Worm (Caenorhabditis elegans) whole organism, L2 larva: Measurements from ENCODE around the gene D2096.5.

Experiments used
- C34F6.9 ChIP-seq: fragments of 150-350 bp; optimal IDR thresholded peaks from 2 replicates; lab custom pipeline; 2014; ENCODE audit warnings: missing biosample characterization, missing genetic modification characterization
- F13H6.1 ChIP-seq: sonication (generic microtip); optimal IDR thresholded peaks from 2 replicates; lab custom pipeline; 2016; ENCODE audit warnings: missing genetic modification characterization, missing compliant biosample characterization
- R02D3.7 ChIP-seq: fragments of 150-350 bp; optimal IDR thresholded peaks from 2 replicates; lab custom pipeline; 2014; ENCODE audit warnings: missing biosample characterization, missing genetic modification characterization
- Y55F3AM.14 ChIP-seq: fragments of 200-800 bp; sonication (Bioruptor generic); optimal IDR thresholded peaks from 2 replicates; lab custom pipeline; 2018; ENCODE audit warnings: mild to moderate bottlenecking, missing genetic modification characterization, missing compliant biosample characterization
- ZK546.5 ChIP-seq: sonication (generic microtip); optimal IDR thresholded peaks from 2 replicates; lab custom pipeline; 2017; ENCODE audit warnings: missing biosample characterization, missing genetic modification characterization
- alr-1 ChIP-seq: fragments of 150-350 bp; optimal IDR thresholded peaks from 2 replicates; lab custom pipeline; 2014; ENCODE audit warnings: missing biosample characterization, missing genetic modification characterization
- aly-2 ChIP-seq: fragments of 150-350 bp; optimal IDR thresholded peaks from 2 replicates; lab custom pipeline; 2014; ENCODE audit warnings: missing biosample characterization, missing genetic modification characterization
- ama-1 ChIP-seq: fragments of 150-350 bp; optimal IDR thresholded peaks from 2 replicates; lab custom pipeline; 2018; ENCODE audit warnings: inconsistent platforms
- blmp-1 ChIP-seq: sonication (generic microtip); optimal IDR thresholded peaks from 2 replicates; lab custom pipeline; 2017; ENCODE audit warnings: missing genetic modification characterization, mild to moderate bottlenecking, missing compliant biosample characterization, antibody characterized with exemption, moderate library complexity; ENCODE audit not compliant: insufficient read depth
- ceh-16 ChIP-seq: fragments of 150-350 bp; optimal IDR thresholded peaks from 2 replicates; lab custom pipeline; 2014; ENCODE audit warnings: missing biosample characterization, missing genetic modification characterization
- crh-2 ChIP-seq: sonication (generic microtip); optimal IDR thresholded peaks from 2 replicates; lab custom pipeline; 2017; ENCODE audit warnings: missing biosample characterization, missing genetic modification characterization
- dmd-4 ChIP-seq: sonication (generic microtip); optimal IDR thresholded peaks from 2 replicates; lab custom pipeline; 2017; ENCODE audit warnings: missing biosample characterization, missing genetic modification characterization
- egl-27 ChIP-seq: sonication (generic microtip); optimal IDR thresholded peaks from 3 replicates; lab custom pipeline; 2017; ENCODE audit warnings: missing biosample characterization, missing genetic modification reagents, missing genetic modification characterization
- elt-1 ChIP-seq: fragments of 150-350 bp; optimal IDR thresholded peaks from 2 replicates; lab custom pipeline; 2014; ENCODE audit warnings: missing biosample characterization, missing genetic modification characterization
- elt-3 ChIP-seq: sonication (generic microtip); optimal IDR thresholded peaks from 2 replicates; lab custom pipeline; 2017; ENCODE audit warnings: missing biosample characterization, missing genetic modification characterization
- fos-1 ChIP-seq: fragments of 150-350 bp; optimal IDR thresholded peaks from 2 replicates; lab custom pipeline; 2014; ENCODE audit warnings: missing biosample characterization, missing genetic modification characterization
- gmeb-1 ChIP-seq: fragments of 150-350 bp; optimal IDR thresholded peaks from 2 replicates; lab custom pipeline; 2014; ENCODE audit warnings: missing biosample characterization, missing genetic modification characterization
- lin-13 ChIP-seq: fragments of 150-350 bp; optimal IDR thresholded peaks from 2 replicates; lab custom pipeline; 2014; ENCODE audit warnings: missing biosample characterization, missing genetic modification reagents, missing genetic modification characterization
- lin-39 ChIP-seq: fragments of 150-350 bp; optimal IDR thresholded peaks from 2 replicates; lab custom pipeline; 2014; ENCODE audit warnings: missing biosample characterization, missing genetic modification reagents, missing genetic modification characterization
- lsy-2 ChIP-seq, 2 experiments: fragments of 150-350 bp in 1 of 2; sonication (generic microtip) in 1 of 2; optimal IDR thresholded peaks; 2 replicates each; lab custom pipeline; 2014 to 2017; ENCODE audit warnings: missing biosample characterization in 2 of 2, missing genetic modification characterization in 2 of 2
- mab-5 ChIP-seq: fragments of 150-350 bp; optimal IDR thresholded peaks from 2 replicates; lab custom pipeline; 2014; ENCODE audit warnings: missing biosample characterization, missing genetic modification characterization
- mdl-1 ChIP-seq, 2 experiments: fragments of 150-350 bp in 1 of 2; sonication (generic microtip) in 1 of 2; optimal IDR thresholded peaks; 2 replicates each; lab custom pipeline; 2017; ENCODE audit warnings: missing biosample characterization in 2 of 2, missing genetic modification characterization in 2 of 2
- nhr-11 ChIP-seq: fragments of 150-350 bp; optimal IDR thresholded peaks from 2 replicates; lab custom pipeline; 2014; ENCODE audit warnings: missing biosample characterization, missing genetic modification characterization
- nhr-12 ChIP-seq: fragments of 150-350 bp; optimal IDR thresholded peaks from 2 replicates; lab custom pipeline; 2014; ENCODE audit warnings: missing biosample characterization, missing genetic modification characterization
- nhr-129 ChIP-seq: fragments of 150-350 bp; optimal IDR thresholded peaks from 2 replicates; lab custom pipeline; 2014; ENCODE audit warnings: missing biosample characterization, missing genetic modification characterization
- nhr-21 ChIP-seq: fragments of 150-350 bp; optimal IDR thresholded peaks from 2 replicates; lab custom pipeline; 2014; ENCODE audit warnings: missing biosample characterization, missing genetic modification characterization
- nhr-23 ChIP-seq: fragments of 150-350 bp; optimal IDR thresholded peaks from 2 replicates; lab custom pipeline; 2014; ENCODE audit warnings: missing biosample characterization, missing genetic modification reagents, missing genetic modification characterization
- nhr-237 ChIP-seq: fragments of 150-350 bp; optimal IDR thresholded peaks from 2 replicates; lab custom pipeline; 2014; ENCODE audit warnings: missing biosample characterization, missing genetic modification characterization
- nhr-6 ChIP-seq: fragments of 150-350 bp; optimal IDR thresholded peaks from 2 replicates; lab custom pipeline; 2014; ENCODE audit warnings: missing biosample characterization, missing genetic modification characterization
- skn-1 ChIP-seq: sonication (generic microtip); optimal IDR thresholded peaks from 2 replicates; lab custom pipeline; 2017; ENCODE audit warnings: missing biosample characterization, missing genetic modification characterization
- sma-3 ChIP-seq: sonication (generic microtip); optimal IDR thresholded peaks from 2 replicates; lab custom pipeline; 2016; ENCODE audit warnings: missing genetic modification reagents, missing genetic modification characterization, missing compliant biosample characterization
- sma-9 ChIP-seq, 2 experiments: fragments of 150-350 bp in 1 of 2; sonication (generic microtip) in 1 of 2; optimal IDR thresholded peaks; 2 replicates each; lab custom pipeline; 2014 to 2016; ENCODE audit warnings: missing genetic modification characterization in 2 of 2, mild to moderate bottlenecking in 1 of 2, missing biosample characterization in 1 of 2, missing compliant biosample characterization in 1 of 2, missing genetic modification reagents in 1 of 2, moderate library complexity in 1 of 2
- unc-62 ChIP-seq: fragments of 150-350 bp; optimal IDR thresholded peaks from 2 replicates; lab custom pipeline; 2014; ENCODE audit warnings: missing biosample characterization, missing genetic modification reagents, missing genetic modification characterization
- ztf-1 ChIP-seq: fragments of 200-800 bp; sonication (Bioruptor generic); conservative IDR thresholded peaks from 2 replicates; pipeline ENCODE4 v1.3.6; 2022; ENCODE audit warnings: missing genetic modification characterization, missing compliant biosample characterization
- ztf-11 ChIP-seq: sonication (generic microtip); optimal IDR thresholded peaks from 2 replicates; lab custom pipeline; 2017; ENCODE audit warnings: missing biosample characterization, missing genetic modification characterization

D2096.5 gene

ce11 chrIV:8333554-8333953 is 26.0 kb downstream of the D2096.5 start:
- TF ChIP-seq nhr-129 (tag; lab: Kevin White, UChicago) (no peak), C34F6.9 (tag; lab: Kevin White, UChicago) (no peak), fos-1 (no peak), elt-3 (tag; lab: Kevin White, UChicago) (no peak), dmd-4 (tag; lab: Kevin White, UChicago) (no peak)
- TF ChIP-seq, all 48 proteins: peak for 0

- TF ChIP-seq sma-9 (GFP tag; optimal IDR thresholded peaks at IDR 0.05; lab: Kevin White, UChicago) (no peak), sma-9 (tag; optimal IDR thresholded peaks at IDR 0.05; lab: Kevin White, UChicago) (no peak), R02D3.7 (tag; lab: Kevin White, UChicago) (no peak), ztf-1 (GFP tag; lab: Robert Waterston, UW) (no peak), aly-2 (tag; lab: Kevin White, UChicago) (no peak), lin-13 (no peak), sma-3 (GFP tag; lab: Kevin White, UChicago) (no peak)
Observed at ce11 chrIV:8333034-8333433, 26.5 kb downstream of the D2096.5 start.

- TF ChIP-seq nhr-11 (tag; lab: Kevin White, UChicago) (no peak), elt-3 (tag; lab: Kevin White, UChicago) (no peak), fos-1 (no peak), aly-2 (tag; lab: Kevin White, UChicago) (no peak), unc-62 (no peak), dmd-4 (tag; lab: Kevin White, UChicago) (no peak), ama-1 (no peak), egl-27 (no peak), elt-1 (tag; lab: Kevin White, UChicago) (no peak), nhr-237 (tag; lab: Kevin White, UChicago) (no peak)
Observed at ce11 chrIV:8332526-8332925, 27.0 kb downstream of the D2096.5 start, which contains the start of gene lys-10. lys-10 (plus strand) TSS chrIV:8332826.

ce11 chrIV:8328913-8329312 is 30.7 kb downstream of the D2096.5 start, which contains the start of gene F35H10.2:
F35H10.2 (plus strand) TSS chrIV:8329213.
- TF ChIP-seq elt-1 (tag; lab: Kevin White, UChicago) (no peak), ZK546.5 (no peak), lin-39 (no peak), nhr-6 (tag; lab: Kevin White, UChicago) (no peak), ztf-11 (tag; lab: Kevin White, UChicago) (no peak), blmp-1 (no peak), Y55F3AM.14 (GFP tag; lab: Kevin White, UChicago) (no peak), nhr-11 (tag; lab: Kevin White, UChicago) (no peak), mdl-1 (tag; optimal IDR thresholded peaks at IDR 0.05; lab: Kevin White, UChicago) (no peak), nhr-12 (tag; lab: Kevin White, UChicago) (no peak), aly-2 (tag; lab: Kevin White, UChicago) (no peak), R02D3.7 (tag; lab: Kevin White, UChicago) (no peak), C34F6.9 (tag; lab: Kevin White, UChicago) (no peak)

ce11 chrIV:8325667-8326066 is 33.9 kb downstream of the D2096.5 start, which contains the start of gene F35H10.3:
F35H10.3 (plus strand) TSS chrIV:8325967.
- TF ChIP-seq lsy-2 (tag; optimal IDR thresholded peaks at IDR 0.05; lab: Kevin White, UChicago) (no peak), skn-1 (tag; lab: Kevin White, UChicago) (no peak), mab-5 (no peak), mdl-1 (tag; optimal IDR thresholded peaks at IDR 0.05; lab: Kevin White, UChicago) (no peak), crh-2 (tag; lab: Kevin White, UChicago) (no peak), fos-1 (no peak), alr-1 (tag; lab: Kevin White, UChicago) (no peak), unc-62 (no peak), nhr-6 (tag; lab: Kevin White, UChicago) (no peak), F13H6.1 (tag; lab: Kevin White, UChicago) (no peak), nhr-23 (tag; lab: Kevin White, UChicago) (no peak), gmeb-1 (tag; lab: Kevin White, UChicago) (no peak), nhr-21 (tag; lab: Kevin White, UChicago) (no peak), nhr-129 (tag; lab: Kevin White, UChicago) (no peak), sma-3 (GFP tag; lab: Kevin White, UChicago) (no peak), ceh-16 (tag; lab: Kevin White, UChicago) (no peak)
